Worm (Caenorhabditis elegans) whole organism, L4 larva: ENCODE measurements around the gene Y6E2A.1.
"Not testable (repeated sequence)": the region's sequence is repeated elsewhere in the genome, so short reads cannot be mapped to it uniquely, and the experiment has no call there.

Source experiments
- D1046.2 ChIP-seq: fragments of 200-800 bp; sonication (Bioruptor generic); IDR thresholded peaks from 2 replicates; pipeline ENCODE4 v1.3.6; 2022; ENCODE audit warnings: missing genetic modification characterization, missing compliant biosample characterization
- F49E8.2 ChIP-seq: sonication (generic microtip); optimal IDR thresholded peaks from 2 replicates; lab custom pipeline; 2016; ENCODE audit warnings: missing compliant biosample characterization, mild to moderate bottlenecking, missing genetic modification characterization, borderline replicate concordance
- R02D3.7 ChIP-seq: fragments of 150-350 bp; sonication (generic microtip); optimal IDR thresholded peaks from 3 replicates; lab custom pipeline; 2014; ENCODE audit warnings: missing biosample characterization, missing genetic modification characterization
- T26A8.4 ChIP-seq: fragments of 200-800 bp; sonication (Bioruptor generic); IDR thresholded peaks from 2 replicates; pipeline ENCODE4 v1.3.6; 2022; ENCODE audit warnings: missing genetic modification characterization, missing compliant biosample characterization
- aha-1 ChIP-seq: fragments of 150-350 bp; peaks from one replicate; lab custom pipeline; 2014; ENCODE audit warnings: missing biosample characterization, missing genetic modification characterization
- ama-1 ChIP-seq: fragments of 150-350 bp; optimal IDR thresholded peaks from 2 replicates; lab custom pipeline; 2014; ENCODE audit warnings: inconsistent platforms, mixed read lengths
- ceh-32 ChIP-seq: sonication (generic microtip); optimal IDR thresholded peaks from 2 replicates; lab custom pipeline; 2016; ENCODE audit warnings: mild to moderate bottlenecking, missing genetic modification characterization, missing compliant biosample characterization; ENCODE audit not compliant: poor library complexity
- daf-16 ChIP-seq, 3 experiments: sonication (generic microtip); optimal IDR thresholded peaks; 2 replicates each; lab custom pipeline; 2016 to 2017; ENCODE audit warnings: missing genetic modification characterization in 3 of 3, missing genetic modification reagents in 3 of 3, mild to moderate bottlenecking in 2 of 3, missing compliant biosample characterization in 2 of 3, missing biosample characterization in 1 of 3, moderate library complexity in 1 of 3
- daf-19 ChIP-seq: fragments of 200-800 bp; sonication (Bioruptor generic); conservative IDR thresholded peaks from 2 replicates; pipeline ENCODE4 v1.3.6; 2022; ENCODE audit warnings: missing genetic modification characterization, missing compliant biosample characterization
- daf-8 ChIP-seq: fragments of 200-800 bp; sonication (Bioruptor generic); IDR thresholded peaks from 2 replicates; pipeline ENCODE4 v1.3.6; 2022; ENCODE audit warnings: missing genetic modification characterization, missing compliant biosample characterization
- fkh-10 ChIP-seq: fragments of 150-350 bp; optimal IDR thresholded peaks from 2 replicates; lab custom pipeline; 2014; ENCODE audit warnings: missing biosample characterization, missing genetic modification reagents, missing genetic modification characterization
- fos-1 ChIP-seq: fragments of 150-350 bp; optimal IDR thresholded peaks from 2 replicates; lab custom pipeline; 2014; ENCODE audit warnings: missing biosample characterization, missing genetic modification characterization
- gei-8 ChIP-seq: fragments of 200-800 bp; sonication (Bioruptor generic); optimal IDR thresholded peaks from 2 replicates; lab custom pipeline; 2018; ENCODE audit warnings: mild to moderate bottlenecking, missing genetic modification characterization, missing compliant biosample characterization
- hlh-30 ChIP-seq: sonication (generic microtip); optimal IDR thresholded peaks from 2 replicates; lab custom pipeline; 2017; ENCODE audit warnings: antibody characterized with exemption, mild to moderate bottlenecking, missing genetic modification characterization, missing compliant biosample characterization; ENCODE audit not compliant: insufficient read depth
- jun-1 ChIP-seq: fragments of 150-350 bp; optimal IDR thresholded peaks from 2 replicates; lab custom pipeline; 2014; ENCODE audit warnings: missing biosample characterization, missing genetic modification reagents, missing genetic modification characterization
- lin-38 ChIP-seq: fragments of 200-800 bp; sonication (Bioruptor generic); IDR thresholded peaks from 2 replicates; pipeline ENCODE4 v1.3.6; 2022; ENCODE audit warnings: missing genetic modification reagents, missing genetic modification characterization, missing compliant biosample characterization
- lin-39 ChIP-seq: fragments of 150-350 bp; optimal IDR thresholded peaks from 2 replicates; lab custom pipeline; 2014; ENCODE audit warnings: missing biosample characterization, missing genetic modification reagents, missing genetic modification characterization
- lir-3 ChIP-seq: sonication (generic microtip); optimal IDR thresholded peaks from 2 replicates; lab custom pipeline; 2016; ENCODE audit warnings: mild to moderate bottlenecking, missing genetic modification characterization, missing compliant biosample characterization
- lsy-2 ChIP-seq, 2 experiments: fragments of 150-350 bp in 1 of 2; sonication (generic microtip) in 1 of 2; optimal IDR thresholded peaks; 2 replicates each; lab custom pipeline; 2014 to 2017; ENCODE audit warnings: missing biosample characterization in 2 of 2, missing genetic modification characterization in 2 of 2
- mes-2 ChIP-seq: sonication (generic microtip); optimal IDR thresholded peaks from 2 replicates; lab custom pipeline; 2016; ENCODE audit warnings: missing genotype, mild to moderate bottlenecking, missing genetic modification characterization, missing compliant biosample characterization; ENCODE audit not compliant: poor library complexity, severe bottlenecking
- nhr-111 ChIP-seq: fragments of 200-800 bp; sonication (Bioruptor generic); optimal IDR thresholded peaks from 2 replicates; lab custom pipeline; 2018; ENCODE audit warnings: mild to moderate bottlenecking, missing genetic modification characterization, missing compliant biosample characterization
- nhr-25 ChIP-seq: sonication (generic microtip); optimal IDR thresholded peaks from 2 replicates; lab custom pipeline; 2017; ENCODE audit warnings: missing genetic modification characterization, mild to moderate bottlenecking, missing compliant biosample characterization, antibody characterized with exemption, moderate library complexity, borderline replicate concordance; ENCODE audit not compliant: insufficient read depth
- nhr-41 ChIP-seq: fragments of 200-800 bp; sonication (Bioruptor generic); IDR thresholded peaks from 2 replicates; pipeline ENCODE4 v1.3.6; 2022; ENCODE audit warnings: missing genetic modification reagents, missing genetic modification characterization, missing compliant biosample characterization
- nhr-42 ChIP-seq: fragments of 200-800 bp; sonication (Bioruptor generic); IDR thresholded peaks from 2 replicates; pipeline ENCODE4 v1.3.6; 2022; ENCODE audit warnings: missing genetic modification characterization, missing compliant biosample characterization
- pqm-1 ChIP-seq: sonication (generic microtip); optimal IDR thresholded peaks from 2 replicates; lab custom pipeline; 2017; ENCODE audit warnings: missing biosample characterization, missing genetic modification characterization
- skn-1 ChIP-seq: fragments of 150-350 bp; optimal IDR thresholded peaks from 2 replicates; lab custom pipeline; 2014; ENCODE audit warnings: missing biosample characterization, missing genetic modification characterization
- unc-39 ChIP-seq: sonication (generic microtip); optimal IDR thresholded peaks from 2 replicates; lab custom pipeline; 2017; ENCODE audit warnings: missing biosample characterization, missing genetic modification characterization
- unc-62 ChIP-seq, 3 experiments: fragments of 150-350 bp in 1 of 3; sonication (generic microtip); optimal IDR thresholded peaks in 2 of 3; peaks in 1 of 3; 1 replicate in 1 of 3; 2 replicates in 2 of 3; lab custom pipeline; 2014 to 2017; ENCODE audit warnings: missing biosample characterization in 3 of 3, missing genetic modification characterization in 3 of 3, missing genetic modification reagents in 3 of 3, missing genotype in 1 of 3
- zag-1 ChIP-seq: fragments of 150-350 bp; optimal IDR thresholded peaks from 2 replicates; lab custom pipeline; 2014; ENCODE audit warnings: missing biosample characterization, missing genetic modification characterization
- zfp-2 ChIP-seq: sonication (generic microtip); optimal IDR thresholded peaks from 2 replicates; lab custom pipeline; 2016; ENCODE audit warnings: mild to moderate bottlenecking, missing genetic modification characterization, missing compliant biosample characterization
- zip-11 ChIP-seq: fragments of 200-800 bp; sonication (Bioruptor generic); IDR thresholded peaks from 2 replicates; pipeline ENCODE4 v1.3.6; 2022; ENCODE audit warnings: missing genetic modification characterization, missing compliant biosample characterization
- ztf-11 ChIP-seq: fragments of 150-350 bp; optimal IDR thresholded peaks from 2 replicates; lab custom pipeline; 2014; ENCODE audit warnings: missing biosample characterization, missing genetic modification characterization
- ztf-7 ChIP-seq: fragments of 150-350 bp; optimal IDR thresholded peaks from 2 replicates; lab custom pipeline; 2014; ENCODE audit warnings: missing biosample characterization, missing genetic modification characterization

Gene Y6E2A.1

DNA sequence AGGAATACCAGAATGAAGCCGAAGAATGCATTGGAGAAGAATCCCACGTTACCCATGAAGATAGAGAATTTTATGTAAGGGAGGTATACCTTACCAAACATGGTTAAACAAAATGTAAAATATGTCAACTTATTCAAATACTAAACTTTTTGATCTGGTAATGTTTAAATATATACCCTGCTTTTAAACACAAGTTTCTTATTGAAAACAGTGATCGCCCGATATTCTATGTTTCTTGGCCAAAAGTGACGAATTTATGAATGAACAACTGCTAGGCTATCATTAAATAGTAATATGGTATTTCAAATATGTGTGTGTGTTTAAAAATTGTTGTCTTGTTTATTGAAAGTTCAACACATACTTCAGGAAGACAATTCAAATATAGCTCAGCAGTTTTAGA is 38.0 kb upstream of the Y6E2A.1 start, which contains the start of gene T23D5.8:
T23D5.8 (minus strand) TSS at position 101 of the 400 bp plus-strand sequence.
- TF ChIP-seq F49E8.2 (tag; lab: Kevin White, UChicago); lin-39 (tag; lab: Kevin White, UChicago); T26A8.4 (GFP tag; lab: Robert Waterston, UW): not testable (repeated sequence)

ce11 chrV:15744366-15744765 is 34.1 kb upstream of the Y6E2A.1 start, which contains the start of gene str-19:
Gene str-19 (minus strand): TSS chrV:15744466.
- TF ChIP-seq nhr-25, zfp-2, F49E8.2 (tag; lab: Kevin White, UChicago): not testable (repeated sequence)

ce11 chrV:15741851-15742250 is 31.6 kb upstream of the Y6E2A.1 start, which contains the start of gene str-18:
Gene str-18 (minus strand): TSS chrV:15741951.
- TF ChIP-seq zfp-2 (tag; lab: Kevin White, UChicago), result no peak
- TF ChIP-seq daf-8, result no peak
- TF ChIP-seq pqm-1 (tag; lab: Kevin White, UChicago), result no peak
- TF ChIP-seq ztf-11, result no peak
- TF ChIP-seq zip-11 (GFP tag; lab: Robert Waterston, UW), result no peak
- TF ChIP-seq lsy-2 (tag; optimal IDR thresholded peaks at IDR 0.05; lab: Kevin White, UChicago), result no peak
- no peak for TF ChIP-seq ztf-7
- TF ChIP-seq, all 104 proteins: peak for 0

DNA sequence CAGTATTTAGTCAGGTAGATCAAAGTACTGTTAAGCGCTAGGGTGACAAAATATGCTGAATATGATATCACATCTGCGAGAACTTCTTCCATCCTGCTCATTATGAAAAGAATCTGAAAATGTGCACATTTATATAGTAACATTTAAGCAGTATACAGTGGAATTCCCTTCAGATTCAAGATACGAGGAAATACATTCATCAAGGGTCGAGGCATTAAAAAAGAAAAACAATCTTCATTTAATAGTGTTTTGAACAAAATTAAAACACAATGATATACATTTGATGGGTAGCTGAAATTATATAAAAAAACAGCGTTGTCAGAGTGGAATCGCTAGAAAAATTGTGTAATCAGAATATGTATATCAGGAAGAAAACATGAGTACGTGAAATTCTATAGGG is 25.4 kb upstream of the Y6E2A.1 start, which contains the start of gene str-27:
str-27 (minus strand) TSS at position 101 of the 400 bp plus-strand sequence.
- no peak for TF ChIP-seq hlh-30 (tag; lab: Kevin White, UChicago)
- TF ChIP-seq aha-1 (tag; lab: Kevin White, UChicago), result peak; percentile 61
- no peak for TF ChIP-seq zag-1
- no peak for TF ChIP-seq lin-38 (GFP tag; lab: Robert Waterston, UW)
- no peak for TF ChIP-seq unc-39
- no peak for TF ChIP-seq daf-16 (GFP tag; optimal IDR thresholded peaks at IDR 0.05; lab: Kevin White, UChicago)
- no peak for TF ChIP-seq daf-16 (tag; optimal IDR thresholded peaks at IDR 0.05; lab: Kevin White, UChicago)

DNA sequence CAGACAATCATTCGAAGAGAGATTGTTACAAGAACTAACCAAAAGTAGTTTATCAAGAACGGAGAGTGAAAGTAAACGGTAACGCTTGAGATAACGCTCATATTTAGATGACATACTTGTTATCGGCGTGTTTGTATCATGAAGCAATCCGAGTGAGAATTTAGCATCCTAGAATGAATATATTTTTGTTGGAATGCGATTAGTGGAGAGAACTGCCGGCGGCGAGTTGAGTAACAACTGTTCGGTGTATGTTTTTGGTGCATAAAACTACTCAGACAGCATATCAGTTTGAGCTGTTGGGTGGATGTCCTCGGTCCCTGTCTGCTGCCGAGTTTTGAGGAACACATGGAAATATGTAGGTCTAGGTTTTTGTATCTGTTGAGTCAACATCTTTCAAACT is 23.3 kb upstream of the Y6E2A.1 start, which contains the start of gene T23D5.3:
T23D5.3 (minus strand) TSS at position 101 of the 400 bp plus-strand sequence.
- no peak for TF ChIP-seq ama-1
- no peak for TF ChIP-seq nhr-111
- no peak for TF ChIP-seq nhr-41 (GFP tag; lab: Robert Waterston, UW)
- TF ChIP-seq D1046.2 (GFP tag; lab: Robert Waterston, UW), result no peak
- TF ChIP-seq lir-3 (tag; lab: Kevin White, UChicago), result no peak
- TF ChIP-seq ceh-32 (tag; lab: Kevin White, UChicago), result no peak
- no peak for TF ChIP-seq R02D3.7 (tag; lab: Kevin White, UChicago)
- no peak for TF ChIP-seq unc-62 (GFP tag; optimal IDR thresholded peaks at IDR 0.05 in 1 of 2; lab: Kevin White, UChicago)
- TF ChIP-seq unc-62 (tag; optimal IDR thresholded peaks at IDR 0.05; lab: Kevin White, UChicago), result no peak
- TF ChIP-seq mes-2, result no peak
- no peak for TF ChIP-seq lin-39 (tag; lab: Kevin White, UChicago)
- no peak for TF ChIP-seq daf-19 (GFP tag; lab: Robert Waterston, UW)
- no peak for TF ChIP-seq zip-11 (GFP tag; lab: Robert Waterston, UW)
- TF ChIP-seq gei-8 (GFP tag; lab: Kevin White, UChicago), result no peak
- no peak for TF ChIP-seq jun-1 (tag; lab: Kevin White, UChicago)
- TF ChIP-seq nhr-42, result no peak
- no peak for TF ChIP-seq skn-1 (tag; lab: Kevin White, UChicago)
- TF ChIP-seq fos-1 (tag; lab: Kevin White, UChicago), result no peak
- TF ChIP-seq fkh-10, result no peak
